Worm (Caenorhabditis elegans): ENCODE results near the gene F07H5.7.

Gene F07H5.7

ce11 chrII:8747246-8747938 lies 46.6 kb downstream of the F07H5.7 start (continued):
- no peak for TF ChIP-seq elt-2 (tag; optimal IDR thresholded peaks at IDR 0.05)
- no peak; the same call in 1 of the 2 replicates for TF ChIP-seq ceh-88 (GFP tag; IDR thresholded peaks at IDR 0.05)
- peak; percentile 21 for TF ChIP-seq C04F5.9 (tag; optimal IDR thresholded peaks at IDR 0.05)
- peak; percentile 59 for TF ChIP-seq snu-23 (GFP tag; optimal IDR thresholded peaks at IDR 0.05)
- TF ChIP-seq elt-3 (tag; optimal IDR thresholded peaks at IDR 0.05) = peak in 3 of 6 experiments; percentile 19 to 74 (median 38)
- TF ChIP-seq lir-3 (tag; optimal IDR thresholded peaks at IDR 0.05; ENCODE audit: poor library complexity) = peak; percentile 60
- TF ChIP-seq nhr-19 (GFP tag; conservative IDR thresholded peaks at IDR 0.05) = no peak; the same call in 1 of the 2 replicates
- no peak for TF ChIP-seq mdl-1 (tag; optimal IDR thresholded peaks at IDR 0.05)
- TF ChIP-seq xbp-1 (tag; optimal IDR thresholded peaks at IDR 0.05) = no peak

- TF ChIP-seq snu-23 (GFP tag; optimal IDR thresholded peaks at IDR 0.05) (peak; percentile 11), nhr-19 (GFP tag; conservative IDR thresholded peaks at IDR 0.05) (no peak)
Measured at ce11 chrII:8746298-8746775, 47.6 kb downstream of the F07H5.7 start.

- no peak for TF ChIP-seq pag-3 (tag; optimal IDR thresholded peaks at IDR 0.05; ENCODE audit: borderline replicate concordance, insufficient read depth)
- TF ChIP-seq egl-13 (tag; optimal IDR thresholded peaks at IDR 0.05) = no peak
- no peak for TF ChIP-seq ceh-88 (GFP tag; IDR thresholded peaks at IDR 0.05)
- peak; percentile 34 for TF ChIP-seq ama-1 (optimal IDR thresholded peaks at IDR 0.05)
- TF ChIP-seq hpl-2 (GFP tag; optimal IDR thresholded peaks at IDR 0.05) = no peak
- TF ChIP-seq hlh-17 (GFP tag; optimal IDR thresholded peaks at IDR 0.05; ENCODE audit: borderline replicate concordance) = no peak
- TF ChIP-seq mdl-1 (tag; optimal IDR thresholded peaks at IDR 0.05) = no peak
- no peak for TF ChIP-seq alr-1 (tag; optimal IDR thresholded peaks at IDR 0.05; ENCODE audit: borderline replicate concordance)
- no peak for TF ChIP-seq unc-86 (tag; optimal IDR thresholded peaks at IDR 0.05)
- no peak for TF ChIP-seq xbp-1 (tag; optimal IDR thresholded peaks at IDR 0.05)
- TF ChIP-seq nhr-12 (tag; optimal IDR thresholded peaks at IDR 0.05) = no peak
- no peak for TF ChIP-seq nhr-19 (GFP tag; conservative IDR thresholded peaks at IDR 0.05)
- TF ChIP-seq C04F5.9 (tag; optimal IDR thresholded peaks at IDR 0.05) = peak; percentile 15
- TF ChIP-seq blmp-1 (tag; optimal IDR thresholded peaks at IDR 0.05) = no peak
- no peak for TF ChIP-seq efl-3 (GFP tag; optimal IDR thresholded peaks at IDR 0.05)
- TF ChIP-seq mef-2 (tag; optimal IDR thresholded peaks at IDR 0.05) = no peak
- TF ChIP-seq zag-1 (tag; optimal IDR thresholded peaks at IDR 0.05) = no peak
- no peak for TF ChIP-seq nhr-28 (tag; optimal IDR thresholded peaks at IDR 0.05)
- no peak for TF ChIP-seq hlh-4 (tag; optimal IDR thresholded peaks at IDR 0.05)
- TF ChIP-seq tbx-2 (tag; optimal IDR thresholded peaks at IDR 0.05) = no peak
- no peak for TF ChIP-seq F16B12.6 (tag; optimal IDR thresholded peaks at IDR 0.05)
- peak; percentile 47 for TF ChIP-seq nhr-85 (tag)
- TF ChIP-seq lir-3 (tag; optimal IDR thresholded peaks at IDR 0.05; ENCODE audit: poor library complexity) = peak; percentile 23
- TF ChIP-seq aly-2 (tag; optimal IDR thresholded peaks at IDR 0.05) = no peak
- peak; percentile 39 for TF ChIP-seq elt-2 (tag; optimal IDR thresholded peaks at IDR 0.05)
- TF ChIP-seq ceh-8 (GFP tag; optimal IDR thresholded peaks at IDR 0.05) = no peak
- TF ChIP-seq rnt-1 (tag; optimal IDR thresholded peaks at IDR 0.05) = peak; percentile 23
- TF ChIP-seq nhr-84 (tag; optimal IDR thresholded peaks at IDR 0.05) = no peak
- no peak for TF ChIP-seq dsc-1 (tag; optimal IDR thresholded peaks at IDR 0.05)
- no peak for TF ChIP-seq dpl-1 (GFP tag; optimal IDR thresholded peaks at IDR 0.05)
- no peak for TF ChIP-seq efl-1 (optimal IDR thresholded peaks at IDR 0.05)
- TF ChIP-seq efl-1 (GFP tag; optimal IDR thresholded peaks at IDR 0.05 in 1 of 2) = peak in 1 of 2 experiments; percentile 15
- TF ChIP-seq vab-15 (tag; optimal IDR thresholded peaks at IDR 0.05) = no peak
Measured at ce11 chrII:8745449-8746297, 48.3 kb downstream of the F07H5.7 start.

Data from whole organism, L1 larva.